Worm (Caenorhabditis elegans): ENCODE results near the gene F15E6.4.

DNA sequence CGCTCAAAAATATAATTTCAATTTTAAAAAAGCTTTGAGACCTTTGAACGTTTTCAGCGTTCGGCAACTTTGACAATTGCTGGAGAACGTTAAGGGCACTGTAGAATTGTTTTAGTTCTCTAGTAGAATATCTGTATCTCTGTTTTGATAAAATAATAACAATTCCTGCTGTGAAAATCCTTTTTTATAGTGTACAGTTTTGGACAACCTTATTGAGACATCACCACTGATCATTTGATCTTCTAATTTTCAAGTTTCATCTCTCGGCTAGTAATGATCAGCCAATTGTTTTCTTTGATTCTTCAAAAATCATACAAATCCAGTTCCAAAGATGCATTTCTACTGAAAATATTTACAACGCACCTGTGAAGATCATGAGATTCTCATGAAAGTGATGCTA is 1.3 kb downstream of the F15E6.4 start, which contains the start of gene F15E6.10:
- TF ChIP-seq ama-1 (optimal IDR thresholded peaks at IDR 0.05) (no peak), C38D4.7 (GFP tag; optimal IDR thresholded peaks at IDR 0.05) (no peak), ceh-45 (GFP tag; IDR thresholded peaks at IDR 0.05) (no peak), elt-2 (tag; optimal IDR thresholded peaks at IDR 0.05) (no peak), ttx-3 (tag; optimal IDR thresholded peaks at IDR 0.05) (no peak), pha-4 (tag; optimal IDR thresholded peaks at IDR 0.05) (no peak), che-1 (tag; optimal IDR thresholded peaks at IDR 0.05) (no peak), Y22D7AL.16 (tag; optimal IDR thresholded peaks at IDR 0.05) (no peak)

Measured in whole organism, late embryonic.